Fruit fly (Drosophila melanogaster) whole organism, pupa: ENCODE data around the gene CG17141.

Experiments
- CG13204 ChIP-seq: fragments of 200-800 bp; sonication (Bioruptor generic); optimal IDR thresholded peaks from 2 replicates; lab custom pipeline; 2018; ENCODE audit warnings: missing biosample characterization, mild to moderate bottlenecking, missing genetic modification characterization, moderate library complexity
- CG17806 ChIP-seq: fragments of 200-800 bp; sonication (Bioruptor generic); optimal IDR thresholded peaks from 2 replicates; lab custom pipeline; 2018; ENCODE audit warnings: missing biosample characterization, mild to moderate bottlenecking, missing genetic modification characterization, moderate library complexity
- CG32121 ChIP-seq: fragments of 200-800 bp; sonication (Bioruptor generic); IDR thresholded peaks from 2 replicates; pipeline ENCODE4 v1.3.6; 2022; ENCODE audit warnings: missing biosample characterization, missing genetic modification characterization
- CG4496 ChIP-seq: fragments of 200-800 bp; sonication (Bioruptor generic); IDR thresholded peaks from 3 replicates; pipeline ENCODE4 v1.3.6; 2022; ENCODE audit warnings: missing biosample characterization, missing genetic modification characterization
- CG9948 ChIP-seq: fragments of 200-800 bp; sonication (Bioruptor generic); optimal IDR thresholded peaks from 2 replicates; lab custom pipeline; 2018; ENCODE audit warnings: missing biosample characterization, mild to moderate bottlenecking, missing genetic modification characterization, moderate library complexity
- EcR ChIP-seq: fragments of 200-800 bp; sonication (Bioruptor generic); optimal IDR thresholded peaks from 3 replicates; lab custom pipeline; 2019; ENCODE audit warnings: missing biosample characterization, missing genetic modification characterization, mild to moderate bottlenecking, moderate library complexity, missing genetic modification reagents
- Ets98B ChIP-seq: fragments of 200-800 bp; sonication (Bioruptor generic); IDR thresholded peaks from 2 replicates; pipeline ENCODE4 v1.3.6; 2022; ENCODE audit warnings: missing biosample characterization, missing genetic modification characterization
- Pif1A ChIP-seq: fragments of 200-800 bp; sonication (Bioruptor generic); optimal IDR thresholded peaks from 3 replicates; lab custom pipeline; 2016; ENCODE audit warnings: missing biosample characterization, missing genetic modification characterization
- Pif1B ChIP-seq: fragments of 200-800 bp; sonication (Bioruptor generic); optimal IDR thresholded peaks from 3 replicates; lab custom pipeline; 2016; ENCODE audit warnings: missing biosample characterization, missing genetic modification characterization
- gl ChIP-seq: fragments of 200-800 bp; sonication (Bioruptor generic); optimal IDR thresholded peaks from 2 replicates; lab custom pipeline; 2018; ENCODE audit warnings: missing biosample characterization, mild to moderate bottlenecking, missing genetic modification characterization
- rn ChIP-seq: fragments of 200-800 bp; sonication (Bioruptor generic); IDR thresholded peaks from 2 replicates; pipeline ENCODE4 v1.3.6; 2022; ENCODE audit warnings: missing biosample characterization, missing genetic modification characterization

- TF ChIP-seq Pif1B (GFP tag; lab: Kevin White, UChicago), result no peak
- TF ChIP-seq rn (GFP tag; lab: Robert Waterston, UW), result no peak
- no peak for TF ChIP-seq CG4496
- TF ChIP-seq gl, result no peak
- TF ChIP-seq CG17806 (tag; lab: Kevin White, UChicago), result no peak
- TF ChIP-seq Ets98B (GFP tag; lab: Robert Waterston, UW), result no peak
- TF ChIP-seq Pif1A (GFP tag; lab: Kevin White, UChicago), result no peak
- no peak for TF ChIP-seq EcR
- TF ChIP-seq CG32121, result no peak
- TF ChIP-seq CG9948 (tag; lab: Kevin White, UChicago), result no peak
- no peak for TF ChIP-seq CG13204 (GFP tag; lab: Kevin White, UChicago)
Observed at dm6 chr3R:22766072-22766471, 18.7 kb upstream of the CG17141 start, which contains the start of gene Nepl15.
